Fruit fly (Drosophila melanogaster): ENCODE measurements around the gene w-cup.

- TF ChIP-seq N (GFP tag; optimal IDR thresholded peaks at IDR 0.05) (no peak), br (GFP tag; optimal IDR thresholded peaks at IDR 0.05) (no peak), lola (GFP tag; optimal IDR thresholded peaks at IDR 0.05) (no peak), usp (GFP tag; optimal IDR thresholded peaks at IDR 0.05) (no peak), Jra (GFP tag; optimal IDR thresholded peaks at IDR 0.05) (no peak), Myc (optimal IDR thresholded peaks at IDR 0.05) (no peak), h (GFP tag; optimal IDR thresholded peaks at IDR 0.05) (no peak), CG9705 (GFP tag; optimal IDR thresholded peaks at IDR 0.05) (no peak), Hr83 (GFP tag; optimal IDR thresholded peaks at IDR 0.05; ENCODE audit: poor library complexity, severe bottlenecking) (no peak), HLH106 (tag; optimal IDR thresholded peaks at IDR 0.05) (no peak)
Measured at dm6 chr2L:10555269-10555668, 22.3 kb downstream of the w-cup start.
